Fruit fly (Drosophila melanogaster): ENCODE measurements around the gene CG17600.

dm6 chrX:22529664-22530321 is 14.8 kb downstream of the CG17600 start, which contains the start of gene S6kII:
- no peak for TF ChIP-seq CG15710 (tag; optimal IDR thresholded peaks at IDR 0.05)
- TF ChIP-seq rn (GFP tag; IDR thresholded peaks at IDR 0.05): no peak
- no peak for TF ChIP-seq CG8159 (tag; optimal IDR thresholded peaks at IDR 0.05)
- no peak for TF ChIP-seq CG10348 (GFP tag; IDR thresholded peaks at IDR 0.05)
- no peak for TF ChIP-seq Pif1B (GFP tag; optimal IDR thresholded peaks at IDR 0.05)
- TF ChIP-seq EcR (GFP tag; optimal IDR thresholded peaks at IDR 0.05): no peak
- no peak for TF ChIP-seq CG13204 (GFP tag; optimal IDR thresholded peaks at IDR 0.05)

Measured in whole organism, pupa.